Fruit fly (Drosophila melanogaster): ENCODE results near the gene CG12093.

The CG12093 gene

dm6 chr3L:2785941-2786340 is 12.1 kb upstream of the CG12093 start:
- TF ChIP-seq CG13287 (GFP tag; IDR thresholded peaks at IDR 0.05; ENCODE audit: partially characterized antibody) = no peak
- TF ChIP-seq ci (GFP tag; IDR thresholded peaks at IDR 0.05) = no peak
- TF ChIP-seq CG13894 (tag; optimal IDR thresholded peaks at IDR 0.05) = no peak
- TF ChIP-seq CG4404 (GFP tag; IDR thresholded peaks at IDR 0.05) = no peak
- TF ChIP-seq ken (GFP tag; IDR thresholded peaks at IDR 0.05) = no peak
- no peak for TF ChIP-seq fd64A (GFP tag; optimal IDR thresholded peaks at IDR 0.05)

- TF ChIP-seq twi (tag; optimal IDR thresholded peaks at IDR 0.05) (peak; percentile 54), CG4360 (GFP tag; IDR thresholded peaks at IDR 0.05) (no peak), lov (optimal IDR thresholded peaks at IDR 0.05) (no peak), lov (GFP tag; IDR thresholded peaks at IDR 0.05) (0 out of 3 replicates have a peak, but pooled peaks have one; percentile 52)
Measured at dm6 chr3L:2782678-2783027, 8.8 kb upstream of the CG12093 start.

dm6 chr3L:2781991-2782677 is 8.3 kb upstream of the CG12093 start, which contains the start of gene Pgant6:
TSS of gene Pgant6 (plus strand) at chr3L:2782255.
- peak; percentile 19 for TF ChIP-seq stwl (tag; optimal IDR thresholded peaks at IDR 0.05)
- peak; percentile 96 for TF ChIP-seq MBD-R2 (GFP tag; IDR thresholded peaks at IDR 0.05)
- TF ChIP-seq CG9932 (GFP tag; IDR thresholded peaks at IDR 0.05) = peak; percentile 52
- peak; percentile 1 for TF ChIP-seq YL-1 (GFP tag; optimal IDR thresholded peaks at IDR 0.05)
- no peak for TF ChIP-seq CG43689 (GFP tag; IDR thresholded peaks at IDR 0.05)
- peak; percentile 4 for TF ChIP-seq CG2712 (tag; optimal IDR thresholded peaks at IDR 0.05)
- peak; percentile 31 for TF ChIP-seq ems (GFP tag; optimal IDR thresholded peaks at IDR 0.05)
- TF ChIP-seq Ets65A (GFP tag) = peak; percentile 9
- TF ChIP-seq unpg (GFP tag; optimal IDR thresholded peaks at IDR 0.05) = no peak
- no peak for TF ChIP-seq Asciz (GFP tag; optimal IDR thresholded peaks at IDR 0.05)
- TF ChIP-seq CG1024 (GFP tag; IDR thresholded peaks at IDR 0.05) = no peak
- 0 out of 2 replicates have a peak, but pooled peaks have one; percentile 29 for TF ChIP-seq Bgb (GFP tag; IDR thresholded peaks at IDR 0.05; ENCODE audit: partially characterized antibody)
- TF ChIP-seq fu2 (GFP tag; optimal IDR thresholded peaks at IDR 0.05) = peak; percentile 15
- no peak for TF ChIP-seq HHEX (GFP tag; optimal IDR thresholded peaks at IDR 0.05)
- peak; percentile 5 for TF ChIP-seq CG9817 (tag; optimal IDR thresholded peaks at IDR 0.05)
- TF ChIP-seq exex (tag; optimal IDR thresholded peaks at IDR 0.05) = peak; percentile 50
- TF ChIP-seq Med (GFP tag) = peak; percentile 83
- TF ChIP-seq bcd (GFP tag; optimal IDR thresholded peaks at IDR 0.05) = no peak
- TF ChIP-seq HmgZ (tag; optimal IDR thresholded peaks at IDR 0.05) = peak; percentile 26
- 0 out of 3 replicates have a peak, but pooled peaks have one; percentile 22 for TF ChIP-seq zfh1 (GFP tag; IDR thresholded peaks at IDR 0.05)
- TF ChIP-seq pzg (GFP tag; optimal IDR thresholded peaks at IDR 0.05) = peak; percentile 57
- TF ChIP-seq Rfx (GFP tag; IDR thresholded peaks at IDR 0.05) = peak; percentile 48; the same call in 1 of the 2 replicates
- TF ChIP-seq MESR4 (GFP tag; optimal IDR thresholded peaks at IDR 0.05) = peak; percentile 45
- no peak for TF ChIP-seq oc (tag; optimal IDR thresholded peaks at IDR 0.05)
- peak; percentile 3 for TF ChIP-seq NfI (GFP tag; optimal IDR thresholded peaks at IDR 0.05)
- TF ChIP-seq Xbp1 (GFP tag; optimal IDR thresholded peaks at IDR 0.05) = peak; percentile 19
- no peak for TF ChIP-seq tgo (GFP tag; IDR thresholded peaks at IDR 0.05)
- peak; percentile 5 for TF ChIP-seq tin (GFP tag; optimal IDR thresholded peaks at IDR 0.05)
- peak; percentile 9 for TF ChIP-seq CG13424 (tag; optimal IDR thresholded peaks at IDR 0.05)
- TF ChIP-seq CG7556 (GFP tag; optimal IDR thresholded peaks at IDR 0.05) = no peak
- peak; percentile 42; the same call in 1 of the 2 replicates for TF ChIP-seq slbo (GFP tag; IDR thresholded peaks at IDR 0.05)
- TF ChIP-seq Pdp1 (GFP tag; optimal IDR thresholded peaks at IDR 0.05) = peak in 1 of 2 experiments; percentile 97
- peak; percentile 19 for TF ChIP-seq zfh2 (GFP tag; optimal IDR thresholded peaks at IDR 0.05)
- peak; percentile 49; the same call in 1 of the 2 replicates for TF ChIP-seq vvl (GFP tag; IDR thresholded peaks at IDR 0.05)
- 0 out of 2 replicates have a peak, but pooled peaks have one; percentile 7 for TF ChIP-seq sisA (GFP tag; IDR thresholded peaks at IDR 0.05)
- TF ChIP-seq CG11247 (GFP tag; IDR thresholded peaks at IDR 0.05) = no peak
- TF ChIP-seq mirr (GFP tag; optimal IDR thresholded peaks at IDR 0.05) = peak; percentile 24
